Fruit fly (Drosophila melanogaster) whole organism, embryonic: ENCODE measurements around the gene CG3841.

Experiments used
- Aef1 ChIP-seq: fragments of 200-800 bp; sonication (Bioruptor generic); IDR thresholded peaks from 3 replicates; pipeline ENCODE4 v1.3.6; 2022; ENCODE audit warnings: missing biosample characterization, missing genetic modification characterization
- Antp ChIP-seq: fragments of 200-800 bp; sonication (Bioruptor generic); optimal IDR thresholded peaks from 3 replicates; lab custom pipeline; 2016; ENCODE audit warnings: missing biosample characterization, missing genetic modification characterization
- Asciz ChIP-seq: fragments of 200-800 bp; sonication (Bioruptor generic); optimal IDR thresholded peaks from 2 replicates; lab custom pipeline; 2017; ENCODE audit warnings: missing biosample characterization, mild to moderate bottlenecking, missing genetic modification characterization, missing genetic modification reagents
- CG12155 ChIP-seq: fragments of 200-800 bp; sonication (Bioruptor generic); optimal IDR thresholded peaks from 3 replicates; lab custom pipeline; 2016; ENCODE audit warnings: missing biosample characterization, missing genetic modification characterization
- CG12942 ChIP-seq: fragments of 200-800 bp; sonication (Bioruptor generic); optimal IDR thresholded peaks from 3 replicates; lab custom pipeline; 2016; ENCODE audit warnings: missing biosample characterization, missing genetic modification characterization
- CG13775 ChIP-seq: fragments of 200-800 bp; sonication (Bioruptor generic); optimal IDR thresholded peaks from 3 replicates; lab custom pipeline; 2017; ENCODE audit warnings: missing biosample characterization, mild to moderate bottlenecking, missing genetic modification characterization
- CG14710 ChIP-seq: fragments of 200-800 bp; sonication (Bioruptor generic); optimal IDR thresholded peaks from 3 replicates; lab custom pipeline; 2019; ENCODE audit warnings: missing biosample characterization, mild to moderate bottlenecking, missing genetic modification characterization, moderate library complexity
- CG1602 ChIP-seq: fragments of 200-800 bp; sonication (Bioruptor generic); optimal IDR thresholded peaks from 3 replicates; lab custom pipeline; 2016; ENCODE audit warnings: missing biosample characterization, missing genetic modification characterization
- CG1603 ChIP-seq: fragments of 200-800 bp; sonication (Bioruptor generic); optimal IDR thresholded peaks from 2 replicates; lab custom pipeline; 2019; ENCODE audit warnings: missing biosample characterization, mild to moderate bottlenecking, missing genetic modification characterization, moderate library complexity
- CG1647 ChIP-seq: fragments of 200-800 bp; sonication (Bioruptor generic); optimal IDR thresholded peaks from 3 replicates; lab custom pipeline; 2016; ENCODE audit warnings: missing biosample characterization, missing genetic modification characterization
- CG17328 ChIP-seq: fragments of 200-800 bp; sonication (Bioruptor generic); IDR thresholded peaks from 2 replicates; pipeline ENCODE4 v1.3.6; 2022; ENCODE audit warnings: missing biosample characterization, missing genetic modification characterization
- CG2678 ChIP-seq: fragments of 200-800 bp; sonication (Bioruptor generic); optimal IDR thresholded peaks from 3 replicates; lab custom pipeline; 2019; ENCODE audit warnings: missing biosample characterization, mild to moderate bottlenecking, missing genetic modification characterization, moderate library complexity
- CG31365 ChIP-seq: fragments of 200-800 bp; sonication (Bioruptor generic); optimal IDR thresholded peaks from 2 replicates; lab custom pipeline; 2018; ENCODE audit warnings: missing biosample characterization, mild to moderate bottlenecking, missing genetic modification characterization
- CG31441 ChIP-seq: fragments of 200-800 bp; sonication (Bioruptor generic); IDR thresholded peaks from 2 replicates; pipeline ENCODE4 v1.3.6; 2022; ENCODE audit warnings: missing biosample characterization, missing genetic modification characterization
- CG3995 ChIP-seq: fragments of 200-800 bp; sonication (Bioruptor generic); optimal IDR thresholded peaks from 3 replicates; lab custom pipeline; 2016; ENCODE audit warnings: missing biosample characterization, missing genetic modification characterization
- CG4424 ChIP-seq: fragments of 200-800 bp; sonication (Bioruptor generic); optimal IDR thresholded peaks from 3 replicates; lab custom pipeline; 2016; ENCODE audit warnings: missing biosample characterization, missing genetic modification characterization
- CG6254 ChIP-seq: fragments of 200-800 bp; sonication (Bioruptor generic); optimal IDR thresholded peaks from 3 replicates; lab custom pipeline; 2017; ENCODE audit warnings: mild to moderate bottlenecking, missing biosample characterization, missing genetic modification reagents, missing genetic modification characterization
- CG6683 ChIP-seq: fragments of 200-800 bp; sonication (Bioruptor generic); optimal IDR thresholded peaks from 2 replicates; lab custom pipeline; 2017; ENCODE audit warnings: missing biosample characterization, mild to moderate bottlenecking, missing genetic modification characterization, missing genetic modification reagents
- CG7928 ChIP-seq: fragments of 200-800 bp; sonication (Bioruptor generic); optimal IDR thresholded peaks from 2 replicates; lab custom pipeline; 2017; ENCODE audit warnings: missing biosample characterization, mild to moderate bottlenecking, missing genetic modification characterization
- CG9876 ChIP-seq: fragments of 200-800 bp; sonication (Bioruptor generic); optimal IDR thresholded peaks from 2 replicates; lab custom pipeline; 2016; ENCODE audit warnings: missing biosample characterization, missing genetic modification characterization
- CHES-1-like ChIP-seq: fragments of 200-800 bp; sonication (Bioruptor generic); optimal IDR thresholded peaks from 2 replicates; lab custom pipeline; 2016; ENCODE audit warnings: missing biosample characterization, missing genetic modification characterization
- CoRest ChIP-seq: fragments of 200-800 bp; sonication (Bioruptor generic); optimal IDR thresholded peaks from 3 replicates; lab custom pipeline; 2018; ENCODE audit warnings: missing biosample characterization, mild to moderate bottlenecking, missing genetic modification characterization, moderate library complexity
- D19A ChIP-seq: fragments of 200-800 bp; optimal IDR thresholded peaks from 3 replicates; lab custom pipeline; 2019; ENCODE audit warnings: missing biosample characterization, mild to moderate bottlenecking, missing genetic modification characterization, moderate library complexity
- E2f1 ChIP-seq: fragments of 200-800 bp; sonication (Bioruptor generic); IDR thresholded peaks from 2 replicates; pipeline ENCODE4 v1.3.6; 2022; ENCODE audit warnings: missing biosample characterization, missing genetic modification characterization
- Hmr ChIP-seq: fragments of 200-800 bp; sonication (Bioruptor generic); optimal IDR thresholded peaks from 3 replicates; lab custom pipeline; 2017; ENCODE audit warnings: mild to moderate bottlenecking, missing biosample characterization, missing genetic modification reagents, missing genetic modification characterization
- Hr78 ChIP-seq, 2 experiments: fragments of 200-800 bp in 1 of 2; fragments of >200 bp in 1 of 2; sonication (Bioruptor generic) in 1 of 2; optimal IDR thresholded peaks; 2 replicates each; lab custom pipeline; 2017 to 2019; ENCODE audit warnings: missing biosample characterization in 2 of 2, missing genetic modification characterization in 2 of 2, mild to moderate bottlenecking in 1 of 2, moderate library complexity in 1 of 2
- Lhr ChIP-seq: fragments of 200-800 bp; sonication (Bioruptor generic); optimal IDR thresholded peaks from 3 replicates; lab custom pipeline; 2017; ENCODE audit warnings: mild to moderate bottlenecking, missing biosample characterization, missing genetic modification reagents, missing genetic modification characterization
- Meics ChIP-seq: fragments of 200-800 bp; sonication (Bioruptor generic); optimal IDR thresholded peaks from 2 replicates; lab custom pipeline; 2017; ENCODE audit warnings: missing biosample characterization, mild to moderate bottlenecking, missing genetic modification characterization
- NC2α ChIP-seq: fragments of 200-800 bp; sonication (Bioruptor generic); optimal IDR thresholded peaks from 2 replicates; lab custom pipeline; 2016; ENCODE audit warnings: missing biosample characterization, missing genetic modification characterization
- Neu2 ChIP-seq: fragments of 200-800 bp; sonication (Bioruptor generic); optimal IDR thresholded peaks from 3 replicates; lab custom pipeline; 2016; ENCODE audit warnings: missing biosample characterization, missing genetic modification characterization, borderline replicate concordance
- Rfx ChIP-seq: fragments of 200-800 bp; sonication (Bioruptor generic); IDR thresholded peaks from 2 replicates; pipeline ENCODE4 v1.3.6; 2022; ENCODE audit warnings: missing biosample characterization, missing genetic modification characterization
- Side ChIP-seq: fragments of 200-800 bp; sonication (Bioruptor generic); optimal IDR thresholded peaks from 2 replicates; lab custom pipeline; 2016; ENCODE audit warnings: missing biosample characterization, missing genetic modification characterization
- Sox100B ChIP-seq: fragments of 200-800 bp; sonication (Bioruptor generic); optimal IDR thresholded peaks from 3 replicates; lab custom pipeline; 2018; ENCODE audit warnings: missing biosample characterization, mild to moderate bottlenecking, missing genetic modification characterization
- Ssrp ChIP-seq: fragments of 200-800 bp; sonication (Bioruptor generic); optimal IDR thresholded peaks from 2 replicates; lab custom pipeline; 2018; ENCODE audit warnings: missing biosample characterization, mild to moderate bottlenecking, missing genetic modification characterization, moderate library complexity
- Xrp1 ChIP-seq: fragments of 200-800 bp; sonication (Bioruptor generic); IDR thresholded peaks from 2 replicates; pipeline ENCODE4 v1.3.6; 2022; ENCODE audit warnings: missing biosample characterization, missing genetic modification characterization
- ase ChIP-seq: fragments of 200-800 bp; sonication (Bioruptor generic); IDR thresholded peaks from 3 replicates; pipeline ENCODE4 v1.3.6; 2022; ENCODE audit warnings: missing biosample characterization, missing genetic modification characterization
- gcm ChIP-seq: fragments of 200-800 bp; sonication (Bioruptor generic); optimal IDR thresholded peaks from 2 replicates; lab custom pipeline; 2019; ENCODE audit warnings: missing biosample characterization, mild to moderate bottlenecking, missing genetic modification characterization, moderate library complexity
- lbe ChIP-seq: fragments of 200-800 bp; sonication (Bioruptor generic); optimal IDR thresholded peaks from 2 replicates; lab custom pipeline; 2016; ENCODE audit warnings: missing biosample characterization, mild to moderate bottlenecking, missing genetic modification characterization
- org-1 ChIP-seq: fragments of 200-800 bp; sonication (Bioruptor generic); optimal IDR thresholded peaks from 2 replicates; lab custom pipeline; 2017; ENCODE audit warnings: missing biosample characterization, missing genetic modification characterization
- prd ChIP-seq, 3 experiments: fragments of >200 bp in 2 of 3; fragments of 200-800 bp in 1 of 3; sonication (Bioruptor generic) in 1 of 3; optimal IDR thresholded peaks in 2 of 3; IDR thresholded peaks in 1 of 3; 2 replicates in 2 of 3; 3 replicates in 1 of 3; pipeline versions ENCODE4 v1.3.6 to Lab custom; 2017 to 2022; ENCODE audit warnings: missing biosample characterization in 1 of 3, missing genetic modification characterization in 1 of 3
- pros ChIP-seq: fragments of 200-800 bp; sonication (Bioruptor generic); optimal IDR thresholded peaks from 3 replicates; lab custom pipeline; 2019; ENCODE audit warnings: missing biosample characterization, mild to moderate bottlenecking, missing genetic modification characterization, moderate library complexity
- pzg ChIP-seq: fragments of 200-800 bp; sonication (Bioruptor generic); optimal IDR thresholded peaks from 3 replicates; lab custom pipeline; 2018; ENCODE audit warnings: missing biosample characterization, mild to moderate bottlenecking, missing genetic modification characterization, moderate library complexity
- ro ChIP-seq: fragments of 200-800 bp; sonication (Bioruptor generic); IDR thresholded peaks from 2 replicates; pipeline ENCODE4 v1.3.6; 2022; ENCODE audit warnings: missing biosample characterization, missing genetic modification characterization
- salm ChIP-seq: fragments of 200-800 bp; sonication (Bioruptor generic); optimal IDR thresholded peaks from 2 replicates; lab custom pipeline; 2018; ENCODE audit warnings: missing biosample characterization, mild to moderate bottlenecking, missing genetic modification characterization
- sima ChIP-seq: fragments of 200-800 bp; sonication (Bioruptor generic); optimal IDR thresholded peaks from 2 replicates; lab custom pipeline; 2016; ENCODE audit warnings: missing biosample characterization, missing genetic modification characterization
- sna ChIP-seq: fragments of 200-800 bp; sonication (Bioruptor generic); IDR thresholded peaks from 2 replicates; pipeline ENCODE4 v1.3.6; 2022; ENCODE audit warnings: missing biosample characterization, missing genetic modification characterization; ENCODE audit not compliant: partially characterized antibody
- stc ChIP-seq: fragments of 200-800 bp; sonication (Bioruptor generic); IDR thresholded peaks from 2 replicates; pipeline ENCODE4 v1.3.6; 2022; ENCODE audit warnings: missing biosample characterization, missing genetic modification characterization
- trh ChIP-seq: fragments of 200-800 bp; sonication (Bioruptor generic); optimal IDR thresholded peaks from 2 replicates; lab custom pipeline; 2016; ENCODE audit warnings: missing biosample characterization, missing genetic modification characterization
- unpg ChIP-seq: fragments of 200-800 bp; sonication (Bioruptor generic); optimal IDR thresholded peaks from 3 replicates; lab custom pipeline; 2018; ENCODE audit warnings: missing biosample characterization, mild to moderate bottlenecking, missing genetic modification characterization, moderate library complexity
- zen ChIP-seq: fragments of 200-800 bp; sonication (Bioruptor generic); optimal IDR thresholded peaks from 3 replicates; lab custom pipeline; 2018; ENCODE audit warnings: missing biosample characterization, mild to moderate bottlenecking, missing genetic modification characterization, moderate library complexity

Gene CG3841

dm6 chr2L:9585942-9586341 lies 3.3 kb upstream of the CG3841 start (continued):
- peak; percentile 12 for TF ChIP-seq unpg (GFP tag; lab: Kevin White, UChicago)
- TF ChIP-seq prd (optimal IDR thresholded peaks at IDR 0.05; lab: Kevin White, UChicago), result no peak
- peak; percentile 60; the same call in 1 of the 3 replicates for TF ChIP-seq prd (GFP tag; IDR thresholded peaks at IDR 0.05; lab: Robert Waterston, UW)
- TF ChIP-seq gcm (GFP tag; lab: Kevin White, UChicago), result peak; percentile 51
- TF ChIP-seq Side, result no peak
- no peak for TF ChIP-seq CG2678
- TF ChIP-seq Antp (GFP tag; lab: Kevin White, UChicago), result no peak
- no peak for TF ChIP-seq Rfx
- TF ChIP-seq org-1 (GFP tag; lab: Kevin White, UChicago), result no peak
- TF ChIP-seq zen (tag; lab: Kevin White, UChicago), result peak; percentile 50
- no peak for TF ChIP-seq salm (tag; lab: Kevin White, UChicago)
- no peak for TF ChIP-seq CG1603 (tag; lab: Kevin White, UChicago)
- no peak for TF ChIP-seq CG1602 (GFP tag; lab: Kevin White, UChicago)
- peak; percentile 62 for TF ChIP-seq CG31441 (GFP tag; lab: Robert Waterston, UW)
- TF ChIP-seq Xrp1, result peak; percentile 73
- no peak for TF ChIP-seq sna (GFP tag; lab: Robert Waterston, UW)
- TF ChIP-seq CHES-1-like, result no peak
- no peak for TF ChIP-seq Hmr
- TF ChIP-seq CG4424, result peak; percentile 30
- TF ChIP-seq Lhr (GFP tag; lab: Kevin White, UChicago), result no peak
- TF ChIP-seq Ssrp (tag; lab: Kevin White, UChicago), result peak; percentile 22
- peak; percentile 8 for TF ChIP-seq CoRest
- TF ChIP-seq ro (GFP tag; lab: Robert Waterston, UW), result no peak
- no peak for TF ChIP-seq sima
- no peak for TF ChIP-seq CG9876 (GFP tag; lab: Kevin White, UChicago)
- TF ChIP-seq NC2α, result no peak
- TF ChIP-seq Aef1 (GFP tag; lab: Robert Waterston, UW), result no peak
- peak; percentile 73 for TF ChIP-seq CG17328 (GFP tag; lab: Robert Waterston, UW)
- no peak for TF ChIP-seq CG6683 (GFP tag; lab: Kevin White, UChicago)
- peak; percentile 71 for TF ChIP-seq CG14710 (tag; lab: Kevin White, UChicago)
- TF ChIP-seq Hr78 (GFP tag; optimal IDR thresholded peaks at IDR 0.05; lab: Kevin White, UChicago), result no peak
- no peak for TF ChIP-seq pros (GFP tag; lab: Kevin White, UChicago)
- TF ChIP-seq Asciz (GFP tag; lab: Kevin White, UChicago), result peak; percentile 31
- peak; percentile 1 for TF ChIP-seq CG13775 (GFP tag; lab: Kevin White, UChicago)
- TF ChIP-seq lbe (GFP tag; lab: Kevin White, UChicago), result no peak
- peak; percentile 36 for TF ChIP-seq CG6254 (GFP tag; lab: Kevin White, UChicago)
- TF ChIP-seq Meics (GFP tag; lab: Kevin White, UChicago), result no peak
- TF ChIP-seq E2f1 (GFP tag; lab: Robert Waterston, UW), result peak; percentile 15; the same call in 1 of the 2 replicates
- no peak for TF ChIP-seq pzg
- TF ChIP-seq CG12942, result no peak
- no peak for TF ChIP-seq CG3995 (GFP tag; lab: Kevin White, UChicago)
- TF ChIP-seq Sox100B (GFP tag; lab: Kevin White, UChicago), result peak; percentile 25
- TF ChIP-seq ase (GFP tag; lab: Robert Waterston, UW), result no peak
- no peak for TF ChIP-seq Neu2 (GFP tag; lab: Kevin White, UChicago)
- no peak for TF ChIP-seq CG7928 (GFP tag; lab: Kevin White, UChicago)
- TF ChIP-seq CG31365 (tag; lab: Kevin White, UChicago), result no peak
- TF ChIP-seq trh (GFP tag; lab: Kevin White, UChicago), result no peak
- TF ChIP-seq D19A (tag; lab: Kevin White, UChicago), result peak; percentile 32
- no peak for TF ChIP-seq CG1647 (GFP tag; lab: Kevin White, UChicago)
- no peak for TF ChIP-seq CG12155
- 0 out of 2 replicates have a peak, but pooled peaks have one; percentile 13 for TF ChIP-seq stc (GFP tag; lab: Robert Waterston, UW)
